Fruit fly (Drosophila melanogaster) whole organism, adult: Measurements from ENCODE around the gene Irk3.

Experiments used
- CG14711 ChIP-seq: fragments of 200-800 bp; sonication (Bioruptor generic); optimal IDR thresholded peaks from 2 replicates; lab custom pipeline; 2018; ENCODE audit warnings: missing biosample characterization, mild to moderate bottlenecking, missing genetic modification characterization, moderate library complexity
- CG33017 ChIP-seq: fragments of 200-800 bp; sonication (Bioruptor generic); optimal IDR thresholded peaks from 2 replicates; lab custom pipeline; 2018; ENCODE audit warnings: missing biosample characterization, mild to moderate bottlenecking, missing genetic modification characterization, moderate library complexity
- CG7045 ChIP-seq: fragments of 200-800 bp; sonication (Bioruptor generic); optimal IDR thresholded peaks from 2 replicates; lab custom pipeline; 2017; ENCODE audit warnings: missing biosample characterization, mild to moderate bottlenecking, missing genetic modification characterization
- CG7101 ChIP-seq: fragments of 200-800 bp; sonication (Bioruptor generic); optimal IDR thresholded peaks from 2 replicates; lab custom pipeline; 2018; ENCODE audit warnings: missing biosample characterization, mild to moderate bottlenecking, missing genetic modification characterization, moderate library complexity
- bab1 ChIP-seq: fragments of 200-800 bp; sonication (Bioruptor generic); optimal IDR thresholded peaks from 3 replicates; lab custom pipeline; 2019; ENCODE audit warnings: missing biosample characterization, mild to moderate bottlenecking, missing genetic modification characterization, moderate library complexity
- ovo ChIP-seq: fragments of 200-800 bp; sonication (Bioruptor generic); optimal IDR thresholded peaks from 2 replicates; lab custom pipeline; 2016; ENCODE audit warnings: missing biosample characterization, missing genetic modification characterization
- toe ChIP-seq: fragments of 200-800 bp; sonication (Bioruptor generic); optimal IDR thresholded peaks from 2 replicates; lab custom pipeline; 2016; ENCODE audit warnings: missing biosample characterization, missing genetic modification characterization

DNA sequence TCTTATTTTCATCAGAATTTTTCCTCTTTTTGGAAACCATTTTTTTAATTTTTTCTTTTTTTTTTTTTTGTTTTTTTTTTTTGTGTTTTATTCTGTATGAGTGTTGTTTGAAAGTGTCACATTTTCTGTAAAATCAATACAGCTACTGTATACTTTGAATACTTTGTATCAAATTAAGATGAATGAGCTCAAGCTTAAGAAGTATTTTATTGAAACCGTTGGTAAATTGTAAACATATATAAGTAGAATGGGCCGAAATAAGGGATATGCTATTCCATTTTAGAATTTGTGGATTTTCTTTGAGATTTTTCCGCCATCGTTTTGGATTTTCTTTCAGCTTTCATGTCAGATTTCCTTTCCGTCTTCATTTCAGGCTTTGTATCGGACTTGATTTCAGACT is 38.6 kb downstream of the Irk3 start, which contains the start of gene Mst36Fb:
- no peak for TF ChIP-seq bab1 (GFP tag; lab: Kevin White, UChicago)
- no peak for TF ChIP-seq ovo
- no peak for TF ChIP-seq toe (GFP tag; lab: Kevin White, UChicago)
- no peak for TF ChIP-seq CG7101
- TF ChIP-seq CG14711 (tag; lab: Kevin White, UChicago), result no peak
- TF ChIP-seq CG7045 (GFP tag; lab: Kevin White, UChicago), result no peak
- no peak for TF ChIP-seq CG33017 (tag; lab: Kevin White, UChicago)
